Fruit fly (Drosophila melanogaster) whole organism, prepupa: ENCODE data around the gene CG8051.

Source experiments
- Blimp-1 ChIP-seq: fragments of 200-800 bp; sonication (Bioruptor generic); optimal IDR thresholded peaks from 3 replicates; lab custom pipeline; 2017; ENCODE audit warnings: missing biosample characterization, missing genetic modification characterization, mild to moderate bottlenecking, moderate library complexity, missing genetic modification reagents
- CG10669 ChIP-seq: fragments of 200-800 bp; sonication (Bioruptor generic); optimal IDR thresholded peaks from 3 replicates; lab custom pipeline; 2018; ENCODE audit warnings: missing biosample characterization, mild to moderate bottlenecking, missing genetic modification characterization, moderate library complexity
- CG11294 ChIP-seq: fragments of 200-800 bp; sonication (Bioruptor generic); IDR thresholded peaks from 2 replicates; pipeline ENCODE4 v1.3.6; 2022; ENCODE audit warnings: missing biosample characterization, missing genetic modification characterization
- CG11762 ChIP-seq: fragments of 200-800 bp; sonication (Bioruptor generic); optimal IDR thresholded peaks from 3 replicates; lab custom pipeline; 2016; ENCODE audit warnings: missing biosample characterization, missing genetic modification characterization; ENCODE audit not compliant: insufficient read depth
- CG11902 ChIP-seq: fragments of 200-800 bp; sonication (Bioruptor generic); optimal IDR thresholded peaks from 3 replicates; lab custom pipeline; 2016; ENCODE audit warnings: missing biosample characterization, missing genetic modification characterization
- CG15336 ChIP-seq: fragments of 200-800 bp; sonication (Bioruptor generic); IDR thresholded peaks from 2 replicates; pipeline ENCODE4 v1.3.6; 2022; ENCODE audit warnings: missing biosample characterization, missing genetic modification characterization
- CG1621 ChIP-seq: fragments of 200-800 bp; sonication (Bioruptor generic); optimal IDR thresholded peaks from 3 replicates; lab custom pipeline; 2018; ENCODE audit warnings: missing biosample characterization, mild to moderate bottlenecking, missing genetic modification characterization
- CG16779 ChIP-seq: fragments of 200-800 bp; sonication (Bioruptor generic); optimal IDR thresholded peaks from 3 replicates; lab custom pipeline; 2017; ENCODE audit warnings: missing biosample characterization, mild to moderate bottlenecking, missing genetic modification characterization
- CG3032 ChIP-seq: fragments of 200-800 bp; optimal IDR thresholded peaks from 2 replicates; lab custom pipeline; 2019; ENCODE audit warnings: missing biosample characterization, mild to moderate bottlenecking, missing genetic modification characterization, moderate library complexity
- CG31627 ChIP-seq: fragments of 200-800 bp; sonication (Bioruptor generic); optimal IDR thresholded peaks from 3 replicates; lab custom pipeline; 2016; ENCODE audit warnings: missing biosample characterization, missing genetic modification characterization
- CG32006 ChIP-seq: fragments of 200-800 bp; sonication (Bioruptor generic); optimal IDR thresholded peaks from 3 replicates; lab custom pipeline; 2017; ENCODE audit warnings: missing biosample characterization, mild to moderate bottlenecking, missing genetic modification characterization
- CG34406 ChIP-seq: fragments of 200-800 bp; sonication (Bioruptor generic); optimal IDR thresholded peaks from 3 replicates; lab custom pipeline; 2016; ENCODE audit warnings: missing biosample characterization, missing genetic modification characterization
- CG3919 ChIP-seq: fragments of 200-800 bp; sonication (Bioruptor generic); optimal IDR thresholded peaks from 3 replicates; lab custom pipeline; 2016; ENCODE audit warnings: missing biosample characterization, missing genetic modification characterization
- CG4318 ChIP-seq: fragments of 200-800 bp; sonication (Bioruptor generic); optimal IDR thresholded peaks from 3 replicates; lab custom pipeline; 2017; ENCODE audit warnings: missing biosample characterization, mild to moderate bottlenecking, missing genetic modification characterization
- CG6163 ChIP-seq: fragments of 200-800 bp; sonication (Bioruptor generic); IDR thresholded peaks from 3 replicates; pipeline ENCODE4 v1.3.6; 2022; ENCODE audit warnings: missing biosample characterization, missing genetic modification characterization
- CG6276 ChIP-seq: fragments of 200-800 bp; sonication (Bioruptor generic); optimal IDR thresholded peaks from 2 replicates; lab custom pipeline; 2017; ENCODE audit warnings: missing biosample characterization, mild to moderate bottlenecking, missing genetic modification characterization
- CG6792 ChIP-seq: fragments of 200-800 bp; sonication (Bioruptor generic); optimal IDR thresholded peaks from 3 replicates; lab custom pipeline; 2016; ENCODE audit warnings: missing biosample characterization, missing genetic modification characterization
- CG6854 ChIP-seq: fragments of 200-800 bp; sonication (Bioruptor generic); optimal IDR thresholded peaks from 2 replicates; lab custom pipeline; 2017; ENCODE audit warnings: missing biosample characterization, mild to moderate bottlenecking, missing genetic modification characterization
- CG7368 ChIP-seq: fragments of 200-800 bp; sonication (Bioruptor generic); optimal IDR thresholded peaks from 3 replicates; lab custom pipeline; 2016; ENCODE audit warnings: missing biosample characterization, missing genetic modification characterization
- CG8119 ChIP-seq: fragments of 200-800 bp; sonication (Bioruptor generic); IDR thresholded peaks from 3 replicates; pipeline ENCODE4 v1.3.6; 2022; ENCODE audit warnings: missing biosample characterization, missing genetic modification characterization
- CG8319 ChIP-seq: fragments of 200-800 bp; sonication (Bioruptor generic); optimal IDR thresholded peaks from 3 replicates; lab custom pipeline; 2016; ENCODE audit warnings: missing biosample characterization, missing genetic modification characterization
- CG9139 ChIP-seq: fragments of 200-800 bp; sonication (Bioruptor generic); optimal IDR thresholded peaks from 3 replicates; lab custom pipeline; 2017; ENCODE audit warnings: missing biosample characterization, mild to moderate bottlenecking, missing genetic modification characterization
- Eip78C ChIP-seq: fragments of 200-800 bp; sonication (Bioruptor generic); peaks from one replicate; lab custom pipeline; 2016; ENCODE audit warnings: missing biosample characterization, missing genetic modification characterization
- Eip93F ChIP-seq: fragments of 200-800 bp; sonication (Bioruptor generic); optimal IDR thresholded peaks from 2 replicates; lab custom pipeline; 2016; ENCODE audit warnings: missing biosample characterization, mild to moderate bottlenecking, missing genetic modification characterization
- Ets21C ChIP-seq: fragments of 200-800 bp; sonication (Bioruptor generic); optimal IDR thresholded peaks from 3 replicates; lab custom pipeline; 2016; ENCODE audit warnings: missing biosample characterization, missing genetic modification characterization
- Ets96B ChIP-seq: fragments of 200-800 bp; optimal IDR thresholded peaks from 2 replicates; lab custom pipeline; 2019; ENCODE audit warnings: missing biosample characterization, mild to moderate bottlenecking, missing genetic modification characterization, moderate library complexity
- Hr38 ChIP-seq: sonication (Bioruptor generic); optimal IDR thresholded peaks from 2 replicates; lab custom pipeline; 2016; ENCODE audit warnings: missing biosample characterization, missing genetic modification characterization
- Hr39 ChIP-seq: fragments of 200-800 bp; sonication (Bioruptor generic); optimal IDR thresholded peaks from 2 replicates; lab custom pipeline; 2016; ENCODE audit warnings: missing biosample characterization, missing genetic modification characterization
- Met ChIP-seq: fragments of 200-800 bp; sonication (Bioruptor generic); optimal IDR thresholded peaks from 3 replicates; lab custom pipeline; 2016; ENCODE audit warnings: missing biosample characterization, missing genetic modification characterization
- OdsH ChIP-seq: fragments of 200-800 bp; sonication (Bioruptor generic); optimal IDR thresholded peaks from 3 replicates; lab custom pipeline; 2016; ENCODE audit warnings: missing biosample characterization, missing genetic modification characterization
- Smox ChIP-seq: fragments of 200-800 bp; sonication (Bioruptor generic); optimal IDR thresholded peaks from 3 replicates; lab custom pipeline; 2016; ENCODE audit warnings: missing biosample characterization, missing genetic modification characterization
- Sox15 ChIP-seq: fragments of 200-800 bp; sonication (Bioruptor generic); optimal IDR thresholded peaks from 3 replicates; lab custom pipeline; 2016; ENCODE audit warnings: missing biosample characterization, missing genetic modification characterization
- achi ChIP-seq: fragments of 200-800 bp; sonication (Bioruptor generic); optimal IDR thresholded peaks from 3 replicates; lab custom pipeline; 2016; ENCODE audit warnings: missing biosample characterization, missing genetic modification characterization
- acj6 ChIP-seq: fragments of 200-800 bp; sonication (Bioruptor generic); optimal IDR thresholded peaks from 3 replicates; lab custom pipeline; 2016; ENCODE audit warnings: missing biosample characterization, missing genetic modification characterization
- cyc ChIP-seq: fragments of 200-800 bp; sonication (Bioruptor generic); optimal IDR thresholded peaks from 3 replicates; lab custom pipeline; 2016; ENCODE audit warnings: missing biosample characterization, missing genetic modification characterization
- dac ChIP-seq: fragments of 200-800 bp; sonication (Bioruptor generic); optimal IDR thresholded peaks from 2 replicates; lab custom pipeline; 2017; ENCODE audit warnings: missing biosample characterization, mild to moderate bottlenecking, missing genetic modification characterization
- dsx ChIP-seq: fragments of 200-800 bp; optimal IDR thresholded peaks from 3 replicates; lab custom pipeline; 2019; ENCODE audit warnings: missing biosample characterization, mild to moderate bottlenecking, missing genetic modification characterization, moderate library complexity; ENCODE audit not compliant: poor library complexity, severe bottlenecking
- fd59A ChIP-seq: fragments of 200-800 bp; sonication (Bioruptor generic); optimal IDR thresholded peaks from 2 replicates; lab custom pipeline; 2017; ENCODE audit warnings: missing biosample characterization, mild to moderate bottlenecking, missing genetic modification characterization, missing genetic modification reagents
- fkh ChIP-seq: fragments of 200-800 bp; sonication (Bioruptor generic); optimal IDR thresholded peaks from 3 replicates; lab custom pipeline; 2017; ENCODE audit warnings: missing biosample characterization, mild to moderate bottlenecking, missing genetic modification characterization, moderate library complexity
- lz ChIP-seq: fragments of 200-800 bp; sonication (Bioruptor generic); optimal IDR thresholded peaks from 3 replicates; lab custom pipeline; 2016; ENCODE audit warnings: missing biosample characterization, missing genetic modification characterization
- net ChIP-seq: fragments of 200-800 bp; sonication (Bioruptor generic); optimal IDR thresholded peaks from 3 replicates; lab custom pipeline; 2016; ENCODE audit warnings: missing biosample characterization, missing genetic modification characterization
- pdm3 ChIP-seq: fragments of 200-800 bp; sonication (Bioruptor generic); optimal IDR thresholded peaks from 3 replicates; lab custom pipeline; 2016; ENCODE audit warnings: missing biosample characterization, missing genetic modification characterization
- salr ChIP-seq, 2 experiments: fragments of 200-800 bp; sonication (Bioruptor generic); optimal IDR thresholded peaks; 3 replicates each; lab custom pipeline; 2016 to 2018; ENCODE audit warnings: missing biosample characterization in 2 of 2, missing genetic modification characterization in 2 of 2, mild to moderate bottlenecking in 1 of 2
- spab ChIP-seq: fragments of 200-800 bp; sonication (Bioruptor generic); optimal IDR thresholded peaks from 2 replicates; lab custom pipeline; 2017; ENCODE audit warnings: missing biosample characterization, mild to moderate bottlenecking, missing genetic modification characterization, missing genetic modification reagents
- ss ChIP-seq, 2 experiments: fragments of 200-800 bp; sonication (Bioruptor generic); optimal IDR thresholded peaks; 2 replicates in 1 of 2; 3 replicates in 1 of 2; lab custom pipeline; 2017 to 2018; ENCODE audit warnings: mild to moderate bottlenecking in 2 of 2, missing biosample characterization in 2 of 2, missing genetic modification characterization in 2 of 2, moderate library complexity in 1 of 2
- svp ChIP-seq: fragments of 200-800 bp; sonication (Bioruptor generic); peaks from one replicate; lab custom pipeline; 2016; ENCODE audit warnings: missing biosample characterization, missing genetic modification characterization
- vri ChIP-seq: fragments of 200-800 bp; sonication (Bioruptor generic); optimal IDR thresholded peaks from 3 replicates; lab custom pipeline; 2016; ENCODE audit warnings: missing biosample characterization, mild to moderate bottlenecking, missing genetic modification characterization

CG8051 gene

dm6 chrX:19298785-19299114 is 9.0 kb downstream of the CG8051 start (continued):
- peak; percentile 59 for TF ChIP-seq cyc (GFP tag; lab: Kevin White, UChicago)
- no peak for TF ChIP-seq fkh (GFP tag; lab: Kevin White, UChicago)
- peak; percentile 71 for TF ChIP-seq CG15336 (GFP tag; lab: Robert Waterston, UW)
- peak; percentile 57 for TF ChIP-seq Hr39 (GFP tag; lab: Kevin White, UChicago)
- no peak for TF ChIP-seq CG8319 (GFP tag; lab: Kevin White, UChicago)
- no peak for TF ChIP-seq dac (GFP tag; lab: Kevin White, UChicago)
- TF ChIP-seq CG6163 (GFP tag; lab: Robert Waterston, UW): peak; percentile 63; the same call in 1 of the 3 replicates
- peak; percentile 51 for TF ChIP-seq Ets96B
- TF ChIP-seq vri: no peak
- peak; percentile 30; the same call in 1 of the 2 replicates for TF ChIP-seq CG11294 (GFP tag; lab: Robert Waterston, UW)
- peak; percentile 27 for TF ChIP-seq CG11902
- peak; percentile 69 for TF ChIP-seq pdm3
- peak; percentile 39 for TF ChIP-seq Eip93F (GFP tag; lab: Kevin White, UChicago)
- TF ChIP-seq CG6276: peak; percentile 17
- peak; percentile 31 for TF ChIP-seq CG34406 (GFP tag; lab: Kevin White, UChicago)
- peak; percentile 67 for TF ChIP-seq CG8119 (GFP tag; lab: Robert Waterston, UW)
- TF ChIP-seq CG10669 (GFP tag; lab: Kevin White, UChicago): peak; percentile 52
- TF ChIP-seq Hr38 (GFP tag; lab: Kevin White, UChicago): no peak
- TF ChIP-seq CG4318 (GFP tag; lab: Kevin White, UChicago): peak; percentile 16
- peak; percentile 90 for TF ChIP-seq Eip78C (GFP tag; lab: Kevin White, UChicago)
- peak; percentile 57 for TF ChIP-seq CG31627 (GFP tag; lab: Kevin White, UChicago)
- peak; percentile 39 for TF ChIP-seq OdsH (GFP tag; lab: Kevin White, UChicago)
- peak; percentile 73 for TF ChIP-seq Met (GFP tag; lab: Kevin White, UChicago)
- peak; percentile 37 for TF ChIP-seq CG6792
- peak; percentile 29 for TF ChIP-seq Ets21C (GFP tag; lab: Kevin White, UChicago)
- peak; percentile 63 for TF ChIP-seq dsx (GFP tag; lab: Kevin White, UChicago)
- TF ChIP-seq Sox15 (GFP tag; lab: Kevin White, UChicago): peak; percentile 29
- TF ChIP-seq CG6854 (GFP tag; lab: Kevin White, UChicago): no peak
- TF ChIP-seq CG16779 (tag; lab: Kevin White, UChicago): no peak
- TF ChIP-seq ss (GFP tag; optimal IDR thresholded peaks at IDR 0.05; lab: Kevin White, UChicago): peak in 1 of 2 experiments; percentile 37
- peak; percentile 63 for TF ChIP-seq lz (GFP tag; lab: Kevin White, UChicago)
- peak; percentile 11 for TF ChIP-seq spab (GFP tag; lab: Kevin White, UChicago)
- peak; percentile 74 for TF ChIP-seq svp
- TF ChIP-seq CG3032 (tag; lab: Kevin White, UChicago): peak; percentile 43
- no peak for TF ChIP-seq CG9139 (GFP tag; lab: Kevin White, UChicago)
- TF ChIP-seq Blimp-1 (GFP tag; lab: Kevin White, UChicago): no peak
- peak; percentile 53 for TF ChIP-seq achi (GFP tag; lab: Kevin White, UChicago)
- TF ChIP-seq CG11762: peak; percentile 39
- TF ChIP-seq, all 60 proteins: peak for 47

- TF ChIP-seq OdsH (GFP tag; lab: Kevin White, UChicago) (peak; percentile 99), CG7368 (peak; percentile 97), CG10669 (GFP tag; lab: Kevin White, UChicago) (peak; percentile 99), CG16779 (tag; lab: Kevin White, UChicago) (peak; percentile 96), acj6 (GFP tag; lab: Kevin White, UChicago) (peak; percentile 98), fd59A (GFP tag; lab: Kevin White, UChicago) (peak; percentile 98), CG1621 (tag; lab: Kevin White, UChicago) (peak; percentile 95), vri (peak; percentile 95), CG3919 (GFP tag; lab: Kevin White, UChicago) (peak; percentile 97), Sox15 (GFP tag; lab: Kevin White, UChicago) (peak; percentile 97), CG9139 (GFP tag; lab: Kevin White, UChicago) (peak; percentile 95), CG11762 (peak; percentile 97), lz (GFP tag; lab: Kevin White, UChicago) (peak; percentile 99), Smox (peak; percentile 98), CG6792 (peak; percentile 98), CG32006 (GFP tag; lab: Kevin White, UChicago) (peak; percentile 99), ss (GFP tag; optimal IDR thresholded peaks at IDR 0.05; lab: Kevin White, UChicago) (peak; percentile 96 to 98), salr (GFP tag; optimal IDR thresholded peaks at IDR 0.05; lab: Kevin White, UChicago) (peak; percentile 94 to 98), net (GFP tag; lab: Kevin White, UChicago) (peak; percentile 98), Ets96B (peak; percentile 97), CG31627 (GFP tag; lab: Kevin White, UChicago) (peak; percentile 97)
These were observed 9.6 kb downstream of the CG8051 start, which contains the start of gene CG8034 for dm6 chrX:19297899-19298784. TSS of gene CG8034 (minus strand) at chrX:19298162.
